Worm (Caenorhabditis elegans): ENCODE data around the gene srg-40.

- TF ChIP-seq W03F9.2 (tag; optimal IDR thresholded peaks at IDR 0.05): no peak
- TF ChIP-seq him-1 (tag; optimal IDR thresholded peaks at IDR 0.05): no peak
Observed at ce11 chrV:11167745-11168144, 3.4 kb upstream of the srg-40 start.
